Worm (Caenorhabditis elegans) whole organism, L4 larva: ENCODE results near the gene clec-125.

Source experiments
- ZK546.5 ChIP-seq, 2 experiments: sonication (generic microtip); optimal IDR thresholded peaks; 2 replicates each; lab custom pipeline; 2017; ENCODE audit warnings: missing biosample characterization in 2 of 2, missing genetic modification characterization in 2 of 2
- ceh-28 ChIP-seq: fragments of 150-350 bp; optimal IDR thresholded peaks from 2 replicates; lab custom pipeline; 2014; ENCODE audit warnings: missing biosample characterization, missing genetic modification reagents, missing genetic modification characterization
- ceh-82 ChIP-seq: sonication (generic microtip); optimal IDR thresholded peaks from 2 replicates; lab custom pipeline; 2017; ENCODE audit warnings: missing biosample characterization, missing genetic modification characterization
- dve-1 ChIP-seq: sonication (generic microtip); optimal IDR thresholded peaks from 2 replicates; lab custom pipeline; 2017; ENCODE audit warnings: antibody characterized with exemption, mild to moderate bottlenecking, missing genetic modification characterization, missing compliant biosample characterization; ENCODE audit not compliant: insufficient read depth
- hlh-11 ChIP-seq: fragments of 200-800 bp; sonication (Bioruptor generic); optimal IDR thresholded peaks from 2 replicates; lab custom pipeline; 2018; ENCODE audit warnings: mild to moderate bottlenecking, missing genetic modification characterization, missing compliant biosample characterization
- lin-38 ChIP-seq: fragments of 200-800 bp; sonication (Bioruptor generic); IDR thresholded peaks from 2 replicates; pipeline ENCODE4 v1.3.6; 2022; ENCODE audit warnings: missing genetic modification reagents, missing genetic modification characterization, missing compliant biosample characterization
- nhr-11 ChIP-seq: fragments of 150-350 bp; optimal IDR thresholded peaks from 2 replicates; lab custom pipeline; 2014; ENCODE audit warnings: missing biosample characterization, missing genetic modification characterization
- nhr-237 ChIP-seq: sonication (generic microtip); optimal IDR thresholded peaks from 2 replicates; lab custom pipeline; 2017; ENCODE audit warnings: missing biosample characterization, missing genetic modification characterization
- nhr-48 ChIP-seq: sonication (generic microtip); optimal IDR thresholded peaks from 2 replicates; lab custom pipeline; 2016; ENCODE audit warnings: mild to moderate bottlenecking, missing genetic modification characterization, missing compliant biosample characterization
- snpc-4 ChIP-seq: fragments of 150-350 bp; optimal IDR thresholded peaks from 2 replicates; lab custom pipeline; 2014; ENCODE audit warnings: missing biosample characterization, missing genetic modification characterization
- unc-130 ChIP-seq: sonication (generic microtip); optimal IDR thresholded peaks from 2 replicates; lab custom pipeline; 2016; ENCODE audit warnings: missing genetic modification reagents, missing genetic modification characterization, missing compliant biosample characterization
- zip-2 ChIP-seq: fragments of 150-350 bp; optimal IDR thresholded peaks from 2 replicates; lab custom pipeline; 2014; ENCODE audit warnings: missing biosample characterization, missing genetic modification characterization

ce11 chrII:3515384-3516053, at the start of gene clec-125, which contains the start of gene Y49F6B.14:
- no peak for TF ChIP-seq snpc-4 (tag; lab: Kevin White, UChicago)
- no peak for TF ChIP-seq zip-2
- no peak for TF ChIP-seq nhr-48 (tag; lab: Kevin White, UChicago)
- no peak for TF ChIP-seq nhr-11 (tag; lab: Kevin White, UChicago)
- no peak for TF ChIP-seq dve-1 (tag; lab: Kevin White, UChicago)
- TF ChIP-seq hlh-11 (tag; lab: Kevin White, UChicago) = no peak
- no peak for TF ChIP-seq ceh-28 (tag; lab: Kevin White, UChicago)
- TF ChIP-seq unc-130 (GFP tag; lab: Kevin White, UChicago) = no peak
- TF ChIP-seq ceh-82 (tag; lab: Kevin White, UChicago) = no peak
- no peak for TF ChIP-seq nhr-237 (tag; lab: Kevin White, UChicago)
- TF ChIP-seq lin-38 = no peak
- no peak for TF ChIP-seq ZK546.5 (tag; optimal IDR thresholded peaks at IDR 0.05; lab: Kevin White, UChicago)
